Worm (Caenorhabditis elegans): ENCODE data around the gene F56C3.9.
"Not testable (repeated sequence)": the region's sequence is repeated elsewhere in the genome, so short reads cannot be mapped to it uniquely, and the experiment has no call there.

DNA sequence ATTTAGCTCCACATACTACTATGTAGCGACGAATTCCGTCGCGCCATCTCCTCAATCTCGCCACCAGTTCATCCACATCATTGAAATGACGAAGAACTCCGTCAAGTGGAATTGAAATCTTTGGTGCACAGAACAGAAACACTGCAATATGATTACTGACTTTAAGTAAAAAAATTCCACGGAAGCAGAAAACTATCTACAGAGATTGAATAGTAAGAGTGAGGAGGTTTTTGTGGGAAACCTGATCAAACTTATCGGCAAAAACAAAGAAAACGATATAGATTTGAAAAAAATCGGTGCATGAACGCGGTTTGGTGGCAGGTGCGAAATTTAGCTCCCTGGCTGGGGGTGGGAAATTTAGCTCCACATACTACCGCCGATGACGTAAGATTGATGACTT, 9.7 kb upstream of the F56C3.9 start, which contains the start of gene ZK402.2:
- TF ChIP-seq lin-13 (tag; optimal IDR thresholded peaks at IDR 0.05); nhr-12 (tag; optimal IDR thresholded peaks at IDR 0.05); ceh-39 (tag; optimal IDR thresholded peaks at IDR 0.05); lsy-2 (tag; optimal IDR thresholded peaks at IDR 0.05); ceh-83 (GFP tag; optimal IDR thresholded peaks at IDR 0.05); zip-8 (tag; optimal IDR thresholded peaks at IDR 0.05); nhr-76 (tag; optimal IDR thresholded peaks at IDR 0.05); pha-4 (tag; optimal IDR thresholded peaks at IDR 0.05); blmp-1 (tag; optimal IDR thresholded peaks at IDR 0.05); unc-39 (tag; optimal IDR thresholded peaks at IDR 0.05); mls-2 (tag; optimal IDR thresholded peaks at IDR 0.05); nhr-237 (tag; optimal IDR thresholded peaks at IDR 0.05); unc-62 (GFP tag; optimal IDR thresholded peaks at IDR 0.05); ztf-11 (tag; optimal IDR thresholded peaks at IDR 0.05): not testable (repeated sequence)
